Fruit fly (Drosophila melanogaster): Measurements from ENCODE around the gene CG1532.

dm6 chrX:21054963-21055480, 26.9 kb upstream of the CG1532 start:
- TF ChIP-seq insv (optimal IDR thresholded peaks at IDR 0.05) = no peak
- TF ChIP-seq psq (optimal IDR thresholded peaks at IDR 0.05) = no peak
- TF ChIP-seq Myc (optimal IDR thresholded peaks at IDR 0.05) = no peak

Data from Kc167 (cell line).